Worm (Caenorhabditis elegans): ENCODE results near the gene galt-1.

DNA sequence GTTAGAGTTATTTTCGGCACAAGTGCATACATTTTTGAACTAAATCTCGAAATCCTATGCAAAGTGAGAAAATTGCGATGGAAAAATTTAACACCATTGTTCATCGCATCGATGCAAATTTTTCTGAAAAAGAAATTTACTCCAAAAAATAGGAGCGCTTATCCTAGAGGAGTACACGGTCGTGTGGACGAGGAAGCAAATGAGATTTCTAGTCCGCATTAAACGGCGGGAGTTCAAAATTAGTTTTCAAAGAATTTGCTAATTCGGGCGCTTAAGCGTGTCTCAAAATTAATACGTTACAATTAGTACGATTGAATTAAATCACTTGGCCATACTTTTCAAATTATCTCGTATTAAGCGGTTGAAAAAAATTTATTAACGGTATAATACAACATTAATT is 13.0 kb upstream of the galt-1 start, which contains the start of gene lrpr-1:
- no peak for TF ChIP-seq scrt-1 (GFP tag; IDR thresholded peaks at IDR 0.05)
- TF ChIP-seq ets-7 (tag; optimal IDR thresholded peaks at IDR 0.05), result no peak
- peak; percentile 50; the same call in 1 of the 2 replicates for TF ChIP-seq flt-1 (GFP tag; IDR thresholded peaks at IDR 0.05)
- TF ChIP-seq F13C5.2 (tag; optimal IDR thresholded peaks at IDR 0.05), result no peak
- no peak for TF ChIP-seq aly-1 (tag; optimal IDR thresholded peaks at IDR 0.05)
- TF ChIP-seq pes-1 (GFP tag; IDR thresholded peaks at IDR 0.05), result no peak; the same call in 1 of the 2 replicates
- no peak for TF ChIP-seq hnd-1 (tag; optimal IDR thresholded peaks at IDR 0.05)
- no peak for TF ChIP-seq ama-1 (optimal IDR thresholded peaks at IDR 0.05)
- no peak for TF ChIP-seq ceh-36 (tag; optimal IDR thresholded peaks at IDR 0.05)
- TF ChIP-seq hmg-4 (GFP tag; optimal IDR thresholded peaks at IDR 0.05), result no peak
- TF ChIP-seq tbx-11 (GFP tag; IDR thresholded peaks at IDR 0.05), result no peak
- no peak for TF ChIP-seq hmbx-1 (tag; optimal IDR thresholded peaks at IDR 0.05)
- peak; percentile 88 for TF ChIP-seq tbx-37 (GFP tag; conservative IDR thresholded peaks at IDR 0.05)
- no peak for TF ChIP-seq B0310.2 (tag; optimal IDR thresholded peaks at IDR 0.05)
